Fruit fly (Drosophila melanogaster): ENCODE results near the gene CG42331.

dm6 chr3R:24777101-24777500, 5.1 kb downstream of the CG42331 start:
- TF ChIP-seq topi (GFP tag; optimal IDR thresholded peaks at IDR 0.05) (no peak), CG6163 (GFP tag; IDR thresholded peaks at IDR 0.05) (no peak), CG6854 (GFP tag; optimal IDR thresholded peaks at IDR 0.05) (no peak)
